Worm (Caenorhabditis elegans): ENCODE results near the gene F09E5.3.

- no peak for TF ChIP-seq W03F9.2 (tag; optimal IDR thresholded peaks at IDR 0.05)
- no peak for TF ChIP-seq him-1 (tag; optimal IDR thresholded peaks at IDR 0.05)
- TF ChIP-seq dao-5 (tag; optimal IDR thresholded peaks at IDR 0.05): no peak
Observed at ce11 chrII:5339547-5339946, 34.2 kb upstream of the F09E5.3 start.

Data from whole organism, L4/young adult.